Worm (Caenorhabditis elegans) whole organism, late embryonic: Measurements from ENCODE around the gene vab-3.

Source experiments
- C38D4.7 ChIP-seq: fragments of 200-800 bp; sonication (Bioruptor generic); optimal IDR thresholded peaks from 2 replicates; lab custom pipeline; 2018; ENCODE audit warnings: mild to moderate bottlenecking, missing genetic modification characterization, moderate library complexity, missing compliant biosample characterization
- F13H6.1 ChIP-seq: sonication (generic microtip); optimal IDR thresholded peaks from 2 replicates; lab custom pipeline; 2016; ENCODE audit warnings: missing genetic modification characterization, missing compliant biosample characterization
- K09A11.1 ChIP-seq: sonication (generic microtip); optimal IDR thresholded peaks from 2 replicates; lab custom pipeline; 2017; ENCODE audit warnings: antibody characterized with exemption, mild to moderate bottlenecking, missing genetic modification characterization, missing compliant biosample characterization; ENCODE audit not compliant: insufficient read depth
- Y22D7AL.16 ChIP-seq: sonication (generic microtip); optimal IDR thresholded peaks from 2 replicates; lab custom pipeline; 2016; ENCODE audit warnings: missing genetic modification characterization, missing compliant biosample characterization
- ahr-1 ChIP-seq: sonication (generic microtip); optimal IDR thresholded peaks from 2 replicates; lab custom pipeline; 2016; ENCODE audit warnings: missing genetic modification characterization, missing compliant biosample characterization
- ama-1 ChIP-seq: fragments of 150-350 bp; optimal IDR thresholded peaks from 2 replicates; lab custom pipeline; 2014
- ceh-14 ChIP-seq: sonication (generic microtip); optimal IDR thresholded peaks from 2 replicates; lab custom pipeline; 2016; ENCODE audit warnings: missing genotype, missing genetic modification characterization, missing compliant biosample characterization
- ceh-18 ChIP-seq: sonication (generic microtip); optimal IDR thresholded peaks from 2 replicates; lab custom pipeline; 2016; ENCODE audit warnings: missing genetic modification characterization, missing compliant biosample characterization
- ceh-19 ChIP-seq: fragments of 200-800 bp; sonication (Bioruptor generic); optimal IDR thresholded peaks from 2 replicates; lab custom pipeline; 2018; ENCODE audit warnings: mild to moderate bottlenecking, missing genetic modification characterization, missing compliant biosample characterization
- ceh-2 ChIP-seq: sonication (generic microtip); optimal IDR thresholded peaks from 2 replicates; lab custom pipeline; 2016; ENCODE audit warnings: missing genotype, missing genetic modification characterization, missing compliant biosample characterization
- ceh-24 ChIP-seq: sonication (generic microtip); optimal IDR thresholded peaks from 2 replicates; lab custom pipeline; 2016; ENCODE audit warnings: mild to moderate bottlenecking, missing genetic modification characterization, missing compliant biosample characterization
- ceh-31 ChIP-seq: sonication (generic microtip); optimal IDR thresholded peaks from 2 replicates; lab custom pipeline; 2016; ENCODE audit warnings: missing genetic modification characterization, missing compliant biosample characterization
- ceh-34 ChIP-seq: sonication (generic microtip); optimal IDR thresholded peaks from 2 replicates; lab custom pipeline; 2016; ENCODE audit warnings: mild to moderate bottlenecking, missing genetic modification characterization, missing compliant biosample characterization
- ceh-48 ChIP-seq: sonication (generic microtip); optimal IDR thresholded peaks from 2 replicates; lab custom pipeline; 2016; ENCODE audit warnings: missing genetic modification characterization, inconsistent platforms, missing compliant biosample characterization
- ceh-9 ChIP-seq: sonication (generic microtip); optimal IDR thresholded peaks from 2 replicates; lab custom pipeline; 2016; ENCODE audit warnings: mild to moderate bottlenecking, missing genetic modification characterization, inconsistent platforms, missing compliant biosample characterization
- dmd-4 ChIP-seq: sonication (generic microtip); optimal IDR thresholded peaks from 2 replicates; lab custom pipeline; 2016; ENCODE audit warnings: borderline replicate concordance, missing genetic modification characterization, missing compliant biosample characterization
- dve-1 ChIP-seq: sonication (generic microtip); optimal IDR thresholded peaks from 2 replicates; lab custom pipeline; 2017; ENCODE audit warnings: antibody characterized with exemption, mild to moderate bottlenecking, missing genetic modification characterization, missing compliant biosample characterization
- elt-4 ChIP-seq: sonication (generic microtip); optimal IDR thresholded peaks from 2 replicates; lab custom pipeline; 2016; ENCODE audit warnings: missing genetic modification characterization, missing compliant biosample characterization
- fax-1 ChIP-seq: sonication (generic microtip); optimal IDR thresholded peaks from 2 replicates; lab custom pipeline; 2016; ENCODE audit warnings: missing genotype, missing genetic modification characterization, missing compliant biosample characterization
- fkh-10 ChIP-seq: fragments of 150-350 bp; optimal IDR thresholded peaks from 2 replicates; lab custom pipeline; 2014; ENCODE audit warnings: missing biosample characterization, missing genetic modification reagents, missing genetic modification characterization
- fkh-6 ChIP-seq: sonication (generic microtip); optimal IDR thresholded peaks from 2 replicates; lab custom pipeline; 2016; ENCODE audit warnings: missing genetic modification characterization, missing compliant biosample characterization
- gmeb-2 ChIP-seq: sonication (generic microtip); optimal IDR thresholded peaks from 2 replicates; lab custom pipeline; 2016; ENCODE audit warnings: missing genetic modification characterization, inconsistent platforms, missing compliant biosample characterization
- hlh-13 ChIP-seq: fragments of 200-800 bp; sonication (Bioruptor generic); optimal IDR thresholded peaks from 2 replicates; lab custom pipeline; 2018; ENCODE audit warnings: mild to moderate bottlenecking, missing genetic modification characterization, missing compliant biosample characterization
- hlh-30 ChIP-seq: sonication (generic microtip); optimal IDR thresholded peaks from 2 replicates; lab custom pipeline; 2017; ENCODE audit warnings: antibody characterized with exemption, missing genetic modification characterization, missing compliant biosample characterization; ENCODE audit not compliant: insufficient read depth
- hlh-6 ChIP-seq: sonication (generic microtip); optimal IDR thresholded peaks from 2 replicates; lab custom pipeline; 2016; ENCODE audit warnings: missing genotype, missing genetic modification characterization, missing compliant biosample characterization
- hlh-8 ChIP-seq: sonication (generic microtip); optimal IDR thresholded peaks from 2 replicates; lab custom pipeline; 2016; ENCODE audit warnings: missing genotype, missing genetic modification characterization, missing compliant biosample characterization
- lim-6 ChIP-seq: sonication (generic microtip); optimal IDR thresholded peaks from 2 replicates; lab custom pipeline; 2016; ENCODE audit warnings: missing genetic modification characterization, missing compliant biosample characterization
- mec-3 ChIP-seq: sonication (generic microtip); optimal IDR thresholded peaks from 2 replicates; lab custom pipeline; 2016; ENCODE audit warnings: borderline replicate concordance, missing genetic modification characterization, missing compliant biosample characterization
- nfya-1 ChIP-seq: sonication (generic microtip); optimal IDR thresholded peaks from 2 replicates; lab custom pipeline; 2017; ENCODE audit warnings: missing genetic modification characterization, mild to moderate bottlenecking, missing compliant biosample characterization, antibody characterized with exemption, moderate library complexity
- npax-4 ChIP-seq: sonication (generic microtip); optimal IDR thresholded peaks from 2 replicates; lab custom pipeline; 2016; ENCODE audit warnings: missing genetic modification characterization, missing compliant biosample characterization
- pha-4 ChIP-seq: fragments of 150-350 bp; optimal IDR thresholded peaks from 2 replicates; lab custom pipeline; 2018; ENCODE audit warnings: missing biosample characterization, missing genetic modification reagents, missing genetic modification characterization
- pqm-1 ChIP-seq: sonication (generic microtip); optimal IDR thresholded peaks from 2 replicates; lab custom pipeline; 2016; ENCODE audit warnings: missing genetic modification characterization, missing compliant biosample characterization
- pros-1 ChIP-seq: fragments of 150-350 bp; optimal IDR thresholded peaks from 2 replicates; lab custom pipeline; 2014; ENCODE audit warnings: missing biosample characterization, missing genetic modification reagents, missing genetic modification characterization
- sdc-2 ChIP-seq: sonication (generic microtip); optimal IDR thresholded peaks from 2 replicates; lab custom pipeline; 2016; ENCODE audit warnings: missing genotype, missing genetic modification characterization, missing compliant biosample characterization
- sox-2 ChIP-seq: fragments of 200-800 bp; sonication (Bioruptor generic); IDR thresholded peaks from 2 replicates; pipeline ENCODE4 v1.3.6; 2022; ENCODE audit warnings: missing genetic modification reagents, missing genetic modification characterization, missing compliant biosample characterization
- sox-4 ChIP-seq: sonication (generic microtip); optimal IDR thresholded peaks from 2 replicates; lab custom pipeline; 2017; ENCODE audit warnings: mild to moderate bottlenecking, missing genetic modification characterization, inconsistent platforms, missing compliant biosample characterization
- syd-9 ChIP-seq: sonication (generic microtip); optimal IDR thresholded peaks from 2 replicates; lab custom pipeline; 2016; ENCODE audit warnings: mild to moderate bottlenecking, missing genetic modification characterization, moderate library complexity, missing compliant biosample characterization
- tbx-2 ChIP-seq: sonication (generic microtip); optimal IDR thresholded peaks from 2 replicates; lab custom pipeline; 2016; ENCODE audit warnings: missing genetic modification characterization, missing compliant biosample characterization
- tbx-7 ChIP-seq: sonication (generic microtip); optimal IDR thresholded peaks from 2 replicates; lab custom pipeline; 2016; ENCODE audit warnings: missing genotype, missing genetic modification characterization, missing compliant biosample characterization
- unc-55 ChIP-seq: sonication (generic microtip); optimal IDR thresholded peaks from 2 replicates; lab custom pipeline; 2017; ENCODE audit warnings: missing biosample characterization, missing genetic modification reagents, missing genetic modification characterization
- unc-86 ChIP-seq: sonication (generic microtip); optimal IDR thresholded peaks from 2 replicates; lab custom pipeline; 2016; ENCODE audit warnings: missing genetic modification characterization, missing compliant biosample characterization
- zip-5 ChIP-seq: sonication (generic microtip); optimal IDR thresholded peaks from 2 replicates; lab custom pipeline; 2016; ENCODE audit warnings: missing genetic modification characterization, missing compliant biosample characterization

vab-3 gene

ce11 chrX:10499590-10499989, at the start of gene vab-3:
vab-3 (plus strand) TSS chrX:10499890.
- TF ChIP-seq ceh-31 (tag; lab: Kevin White, UChicago) (peak; percentile 22), ceh-18 (tag; lab: Kevin White, UChicago) (no peak)

- TF ChIP-seq pqm-1 (tag; lab: Kevin White, UChicago) (no peak), ceh-34 (tag; lab: Kevin White, UChicago) (no peak), fkh-6 (tag; lab: Kevin White, UChicago) (no peak), ceh-14 (tag; lab: Kevin White, UChicago) (no peak), npax-4 (tag; lab: Kevin White, UChicago) (no peak), F13H6.1 (tag; lab: Kevin White, UChicago) (no peak), dmd-4 (tag; lab: Kevin White, UChicago) (no peak), gmeb-2 (no peak), ceh-48 (no peak), hlh-30 (tag; lab: Kevin White, UChicago) (no peak), syd-9 (tag; lab: Kevin White, UChicago) (no peak), nfya-1 (tag; lab: Kevin White, UChicago) (no peak), zip-5 (tag; lab: Kevin White, UChicago) (no peak), K09A11.1 (tag; lab: Kevin White, UChicago) (no peak), ahr-1 (tag; lab: Kevin White, UChicago) (no peak), sox-4 (tag; lab: Kevin White, UChicago) (no peak)
Observed at ce11 chrX:10453960-10454359, 45.7 kb upstream of the vab-3 start, which contains the start of gene lgc-41. lgc-41 (plus strand) TSS chrX:10454260.

DNA sequence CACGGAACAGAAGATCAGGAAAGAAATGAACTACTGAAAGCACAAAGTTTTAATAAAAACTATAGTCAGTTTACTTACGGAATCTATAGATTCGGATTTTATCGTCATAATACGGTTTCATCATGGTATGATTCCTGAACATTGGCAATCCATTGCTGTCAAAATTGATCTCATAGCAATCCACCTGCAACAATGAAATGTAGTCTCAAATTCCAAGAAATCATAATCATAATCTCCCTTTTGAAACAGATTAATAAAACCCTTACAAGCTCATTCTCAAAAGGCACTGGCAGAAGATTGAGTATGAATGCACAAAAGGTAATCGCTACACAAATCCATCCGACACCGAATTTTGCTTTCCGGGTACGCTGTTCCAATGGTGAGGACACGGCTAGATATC, 37.3 kb upstream of the vab-3 start:
- TF ChIP-seq hlh-13: no peak

- TF ChIP-seq pros-1 (tag; lab: Kevin White, UChicago): no peak
- no peak for TF ChIP-seq pha-4 (tag; lab: Kevin White, UChicago)
- TF ChIP-seq Y22D7AL.16: no peak
Observed at ce11 chrX:10463542-10463941, 36.1 kb upstream of the vab-3 start, which contains the start of gene C39B10.1. C39B10.1 (minus strand) TSS chrX:10463642.

DNA sequence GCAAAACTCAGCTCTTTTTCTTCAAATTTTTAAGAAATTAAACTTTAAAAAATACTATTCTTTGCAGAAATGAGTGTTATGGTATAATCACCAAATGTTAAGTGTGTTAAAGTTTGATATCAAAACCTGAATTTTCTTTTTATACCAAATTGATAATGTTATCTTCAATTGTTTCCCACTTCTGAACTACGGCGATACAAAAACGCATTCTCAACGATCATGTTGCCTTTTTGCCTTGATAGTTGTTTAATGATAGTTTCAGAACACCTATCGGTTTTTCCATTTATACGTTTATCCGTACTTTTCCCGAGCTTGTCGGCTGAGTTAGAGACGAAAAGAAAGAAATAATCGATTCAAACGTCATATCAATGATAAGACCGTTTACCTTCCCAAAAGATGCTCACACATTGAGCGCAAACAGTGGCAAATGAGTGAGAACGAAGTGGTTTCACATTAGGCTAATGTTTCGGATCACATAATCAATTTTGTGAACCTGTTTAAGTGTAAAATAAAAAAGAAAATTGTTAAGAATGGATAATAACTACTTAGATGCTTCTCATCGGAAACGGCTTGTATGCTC, 24.6 kb upstream of the vab-3 start, which contains the start of gene elt-4:
elt-4 (plus strand) TSS at position 530 of the 580 bp plus-strand sequence.
- TF ChIP-seq tbx-2 (tag; lab: Kevin White, UChicago) (no peak), hlh-6 (no peak), elt-4 (tag; lab: Kevin White, UChicago) (no peak), ahr-1 (tag; lab: Kevin White, UChicago) (no peak), ceh-19 (GFP tag; lab: Kevin White, UChicago) (no peak), mec-3 (tag; lab: Kevin White, UChicago) (no peak), tbx-7 (tag; lab: Kevin White, UChicago) (no peak), dve-1 (no peak), unc-86 (no peak), hlh-30 (tag; lab: Kevin White, UChicago) (no peak)

DNA sequence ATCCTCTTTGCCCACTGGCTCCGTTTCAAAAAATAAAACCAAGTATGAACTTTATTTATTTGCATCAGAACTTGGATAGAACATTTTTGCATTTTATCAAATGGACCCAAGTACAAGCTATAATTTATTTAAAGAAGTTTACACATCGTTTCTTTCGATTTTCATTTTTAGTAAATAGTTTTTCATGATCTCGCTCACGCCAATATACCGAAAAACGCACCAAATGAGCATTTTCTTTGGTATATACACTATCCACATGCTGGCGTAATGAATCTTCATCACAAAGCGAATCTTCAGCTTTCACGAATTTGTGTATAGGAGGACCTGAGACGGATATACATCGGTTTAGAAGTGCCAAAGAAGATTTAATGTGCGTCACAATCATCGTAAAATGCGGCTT, 23.1 kb upstream of the vab-3 start, which contains the start of gene C39B10.7:
C39B10.7 (plus strand) TSS at position 301 of the 400 bp plus-strand sequence.
- no peak for TF ChIP-seq ceh-24
- no peak for TF ChIP-seq pros-1 (tag; lab: Kevin White, UChicago)
- TF ChIP-seq unc-55 (GFP tag; lab: Kevin White, UChicago): no peak
- no peak for TF ChIP-seq fkh-10
- no peak for TF ChIP-seq ceh-2 (tag; lab: Kevin White, UChicago)
- TF ChIP-seq fax-1: no peak
- no peak for TF ChIP-seq hlh-8 (tag; lab: Kevin White, UChicago)
- no peak for TF ChIP-seq C38D4.7 (GFP tag; lab: Kevin White, UChicago)
- TF ChIP-seq hlh-13: no peak
- no peak for TF ChIP-seq zip-5 (tag; lab: Kevin White, UChicago)
- TF ChIP-seq ceh-19 (GFP tag; lab: Kevin White, UChicago): no peak
- no peak for TF ChIP-seq sox-2
- no peak for TF ChIP-seq gmeb-2
- no peak for TF ChIP-seq sdc-2 (tag; lab: Kevin White, UChicago)
- no peak for TF ChIP-seq lim-6 (tag; lab: Kevin White, UChicago)
- no peak for TF ChIP-seq dve-1
- TF ChIP-seq dmd-4 (tag; lab: Kevin White, UChicago): no peak
- no peak for TF ChIP-seq ama-1
- TF ChIP-seq ceh-31 (tag; lab: Kevin White, UChicago): no peak
- TF ChIP-seq ceh-9 (tag; lab: Kevin White, UChicago): no peak
- TF ChIP-seq, all 69 proteins: peak for 0
